Worm (Caenorhabditis elegans): ENCODE measurements around the gene ZC449.2.

The ZC449.2 gene

ce11 chrX:5020996-5021395, at the start of gene ZC449.2:
ZC449.2 (plus strand) TSS chrX:5021285.
- TF ChIP-seq sox-2 (GFP tag; IDR thresholded peaks at IDR 0.05) (no peak), ceh-24 (tag; optimal IDR thresholded peaks at IDR 0.05) (no peak), lin-11 (tag; optimal IDR thresholded peaks at IDR 0.05) (no peak), F13H6.1 (tag; optimal IDR thresholded peaks at IDR 0.05) (no peak), sox-4 (tag; optimal IDR thresholded peaks at IDR 0.05) (no peak), ceh-31 (tag; optimal IDR thresholded peaks at IDR 0.05) (no peak), fkh-6 (tag; optimal IDR thresholded peaks at IDR 0.05) (no peak), dve-1 (tag; optimal IDR thresholded peaks at IDR 0.05) (no peak), fax-1 (tag; optimal IDR thresholded peaks at IDR 0.05) (no peak), rnt-1 (tag; optimal IDR thresholded peaks at IDR 0.05) (no peak), nhr-11 (tag; optimal IDR thresholded peaks at IDR 0.05) (no peak), ceh-9 (tag; optimal IDR thresholded peaks at IDR 0.05) (no peak), hlh-6 (tag; optimal IDR thresholded peaks at IDR 0.05) (no peak), unc-86 (tag; optimal IDR thresholded peaks at IDR 0.05) (no peak), tbx-7 (tag; optimal IDR thresholded peaks at IDR 0.05) (no peak), ceh-2 (tag; optimal IDR thresholded peaks at IDR 0.05) (no peak), ceh-30 (tag; optimal IDR thresholded peaks at IDR 0.05) (no peak)

- no peak for TF ChIP-seq ceh-48 (tag; optimal IDR thresholded peaks at IDR 0.05)
- no peak for TF ChIP-seq odd-2 (tag; optimal IDR thresholded peaks at IDR 0.05)
- TF ChIP-seq K02D7.2 (tag; optimal IDR thresholded peaks at IDR 0.05), result no peak
- no peak for TF ChIP-seq ceh-14 (tag; optimal IDR thresholded peaks at IDR 0.05)
- TF ChIP-seq rnt-1 (tag; optimal IDR thresholded peaks at IDR 0.05), result peak; percentile 33
- no peak for TF ChIP-seq sox-4 (tag; optimal IDR thresholded peaks at IDR 0.05)
- no peak for TF ChIP-seq nfya-1 (tag; optimal IDR thresholded peaks at IDR 0.05)
- TF ChIP-seq K09A11.1 (tag; optimal IDR thresholded peaks at IDR 0.05; ENCODE audit: insufficient read depth), result no peak
- no peak for TF ChIP-seq T23F11.4 (GFP tag; optimal IDR thresholded peaks at IDR 0.05)
- TF ChIP-seq hlh-8 (tag; optimal IDR thresholded peaks at IDR 0.05), result no peak
- no peak for TF ChIP-seq ceh-22 (tag; optimal IDR thresholded peaks at IDR 0.05)
- no peak for TF ChIP-seq elt-4 (tag; optimal IDR thresholded peaks at IDR 0.05)
- TF ChIP-seq fkh-10 (GFP tag; optimal IDR thresholded peaks at IDR 0.05), result no peak
- no peak for TF ChIP-seq ceh-6 (GFP tag; optimal IDR thresholded peaks at IDR 0.05)
- TF ChIP-seq ceh-2 (tag; optimal IDR thresholded peaks at IDR 0.05), result peak; percentile 37
- TF ChIP-seq eyg-1 (tag; optimal IDR thresholded peaks at IDR 0.05), result no peak
- TF ChIP-seq nhr-232 (tag; optimal IDR thresholded peaks at IDR 0.05), result no peak
- no peak for TF ChIP-seq ama-1 (optimal IDR thresholded peaks at IDR 0.05)
- no peak for TF ChIP-seq C38D4.7 (GFP tag; optimal IDR thresholded peaks at IDR 0.05)
- no peak for TF ChIP-seq pag-3 (tag; optimal IDR thresholded peaks at IDR 0.05; ENCODE audit: borderline replicate concordance)
- TF ChIP-seq npax-4 (tag; optimal IDR thresholded peaks at IDR 0.05), result no peak
- peak; percentile 14 for TF ChIP-seq unc-55 (GFP tag; optimal IDR thresholded peaks at IDR 0.05)
- TF ChIP-seq hlh-30 (tag; optimal IDR thresholded peaks at IDR 0.05; ENCODE audit: insufficient read depth), result peak; percentile 85
- no peak for TF ChIP-seq ceh-30 (tag; optimal IDR thresholded peaks at IDR 0.05)
- TF ChIP-seq unc-42 (tag; optimal IDR thresholded peaks at IDR 0.05), result no peak
- no peak for TF ChIP-seq ceh-45 (GFP tag; IDR thresholded peaks at IDR 0.05)
- no peak for TF ChIP-seq fax-1 (tag; optimal IDR thresholded peaks at IDR 0.05)
- TF ChIP-seq ceh-9 (tag; optimal IDR thresholded peaks at IDR 0.05), result no peak
- TF ChIP-seq dmd-4 (tag; optimal IDR thresholded peaks at IDR 0.05; ENCODE audit: borderline replicate concordance), result peak; percentile 3
- TF ChIP-seq ahr-1 (tag; optimal IDR thresholded peaks at IDR 0.05), result no peak
- TF ChIP-seq dve-1 (tag; optimal IDR thresholded peaks at IDR 0.05), result no peak
- TF ChIP-seq elt-2 (tag; optimal IDR thresholded peaks at IDR 0.05), result no peak
- peak; percentile 28 for TF ChIP-seq ceh-18 (tag; optimal IDR thresholded peaks at IDR 0.05)
- TF ChIP-seq ets-4 (tag; optimal IDR thresholded peaks at IDR 0.05), result no peak
- no peak for TF ChIP-seq pha-4 (tag; optimal IDR thresholded peaks at IDR 0.05)
- no peak for TF ChIP-seq hlh-6 (tag; optimal IDR thresholded peaks at IDR 0.05)
- peak; percentile 15 for TF ChIP-seq sdc-2 (tag; optimal IDR thresholded peaks at IDR 0.05)
- TF ChIP-seq pha-2 (tag; optimal IDR thresholded peaks at IDR 0.05), result no peak
- no peak for TF ChIP-seq unc-3 (GFP tag; conservative IDR thresholded peaks at IDR 0.05)
- TF ChIP-seq unc-3 (tag; optimal IDR thresholded peaks at IDR 0.05), result no peak
- TF ChIP-seq F13H6.1 (tag; optimal IDR thresholded peaks at IDR 0.05), result no peak
- no peak for TF ChIP-seq lin-11 (tag; optimal IDR thresholded peaks at IDR 0.05)
- no peak for TF ChIP-seq lim-6 (tag; optimal IDR thresholded peaks at IDR 0.05)
- TF ChIP-seq ceh-19 (GFP tag; optimal IDR thresholded peaks at IDR 0.05), result peak; percentile 12
These were observed 49.7 kb upstream of the ZC449.2 start for ce11 chrX:4971427-4971826.

Measured in whole organism, late embryonic.